Worm (Caenorhabditis elegans) whole organism, late embryonic: ENCODE measurements around the gene uroc-1.

Experiments used
- C08G9.2 ChIP-seq: sonication (generic microtip); optimal IDR thresholded peaks from 2 replicates; lab custom pipeline; 2016; ENCODE audit warnings: mild to moderate bottlenecking, missing genetic modification characterization, moderate library complexity, missing compliant biosample characterization
- K02D7.2 ChIP-seq: sonication (generic microtip); optimal IDR thresholded peaks from 2 replicates; lab custom pipeline; 2017; ENCODE audit warnings: mild to moderate bottlenecking, missing genetic modification characterization, missing compliant biosample characterization
- T23F11.4 ChIP-seq: fragments of 200-800 bp; sonication (Bioruptor generic); optimal IDR thresholded peaks from 2 replicates; lab custom pipeline; 2018; ENCODE audit warnings: mild to moderate bottlenecking, missing genetic modification characterization, missing compliant biosample characterization
- Y22D7AL.16 ChIP-seq: sonication (generic microtip); optimal IDR thresholded peaks from 2 replicates; lab custom pipeline; 2016; ENCODE audit warnings: missing genetic modification characterization, missing compliant biosample characterization
- ahr-1 ChIP-seq: sonication (generic microtip); optimal IDR thresholded peaks from 2 replicates; lab custom pipeline; 2016; ENCODE audit warnings: missing genetic modification characterization, missing compliant biosample characterization
- ceh-14 ChIP-seq: sonication (generic microtip); optimal IDR thresholded peaks from 2 replicates; lab custom pipeline; 2016; ENCODE audit warnings: missing genotype, missing genetic modification characterization, missing compliant biosample characterization
- ceh-18 ChIP-seq: sonication (generic microtip); optimal IDR thresholded peaks from 2 replicates; lab custom pipeline; 2016; ENCODE audit warnings: missing genetic modification characterization, missing compliant biosample characterization
- ceh-2 ChIP-seq: sonication (generic microtip); optimal IDR thresholded peaks from 2 replicates; lab custom pipeline; 2016; ENCODE audit warnings: missing genotype, missing genetic modification characterization, missing compliant biosample characterization
- ceh-22 ChIP-seq: sonication (generic microtip); optimal IDR thresholded peaks from 2 replicates; lab custom pipeline; 2017; ENCODE audit warnings: missing biosample characterization, missing genetic modification characterization
- ceh-45 ChIP-seq: fragments of 200-800 bp; sonication (Bioruptor generic); IDR thresholded peaks from 2 replicates; pipeline ENCODE4 v1.3.6; 2022; ENCODE audit warnings: missing genetic modification reagents, missing genetic modification characterization, missing compliant biosample characterization
- ceh-48 ChIP-seq: sonication (generic microtip); optimal IDR thresholded peaks from 2 replicates; lab custom pipeline; 2016; ENCODE audit warnings: missing genetic modification characterization, inconsistent platforms, missing compliant biosample characterization
- ceh-6 ChIP-seq: fragments of 200-800 bp; sonication (Bioruptor generic); optimal IDR thresholded peaks from 2 replicates; lab custom pipeline; 2018; ENCODE audit warnings: mild to moderate bottlenecking, missing genetic modification characterization, missing compliant biosample characterization
- ceh-9 ChIP-seq: sonication (generic microtip); optimal IDR thresholded peaks from 2 replicates; lab custom pipeline; 2016; ENCODE audit warnings: mild to moderate bottlenecking, missing genetic modification characterization, inconsistent platforms, missing compliant biosample characterization
- che-1 ChIP-seq: sonication (generic microtip); optimal IDR thresholded peaks from 2 replicates; lab custom pipeline; 2016; ENCODE audit warnings: mild to moderate bottlenecking, missing genetic modification characterization, missing compliant biosample characterization
- dmd-4 ChIP-seq: sonication (generic microtip); optimal IDR thresholded peaks from 2 replicates; lab custom pipeline; 2016; ENCODE audit warnings: borderline replicate concordance, missing genetic modification characterization, missing compliant biosample characterization
- dve-1 ChIP-seq: sonication (generic microtip); optimal IDR thresholded peaks from 2 replicates; lab custom pipeline; 2017; ENCODE audit warnings: antibody characterized with exemption, mild to moderate bottlenecking, missing genetic modification characterization, missing compliant biosample characterization
- elt-2 ChIP-seq: sonication (generic microtip); optimal IDR thresholded peaks from 2 replicates; lab custom pipeline; 2016; ENCODE audit warnings: missing genetic modification reagents, missing genetic modification characterization, missing compliant biosample characterization
- elt-4 ChIP-seq: sonication (generic microtip); optimal IDR thresholded peaks from 2 replicates; lab custom pipeline; 2016; ENCODE audit warnings: missing genetic modification characterization, missing compliant biosample characterization
- eyg-1 ChIP-seq: sonication (generic microtip); optimal IDR thresholded peaks from 2 replicates; lab custom pipeline; 2016; ENCODE audit warnings: missing genotype, missing genetic modification characterization, missing compliant biosample characterization
- fax-1 ChIP-seq: sonication (generic microtip); optimal IDR thresholded peaks from 2 replicates; lab custom pipeline; 2016; ENCODE audit warnings: missing genotype, missing genetic modification characterization, missing compliant biosample characterization
- fkh-6 ChIP-seq: sonication (generic microtip); optimal IDR thresholded peaks from 2 replicates; lab custom pipeline; 2016; ENCODE audit warnings: missing genetic modification characterization, missing compliant biosample characterization
- hlh-13 ChIP-seq: fragments of 200-800 bp; sonication (Bioruptor generic); optimal IDR thresholded peaks from 2 replicates; lab custom pipeline; 2018; ENCODE audit warnings: mild to moderate bottlenecking, missing genetic modification characterization, missing compliant biosample characterization
- hlh-15 ChIP-seq: sonication (generic microtip); optimal IDR thresholded peaks from 2 replicates; lab custom pipeline; 2016; ENCODE audit warnings: missing genetic modification characterization, missing compliant biosample characterization
- hlh-6 ChIP-seq: sonication (generic microtip); optimal IDR thresholded peaks from 2 replicates; lab custom pipeline; 2016; ENCODE audit warnings: missing genotype, missing genetic modification characterization, missing compliant biosample characterization
- lim-6 ChIP-seq: sonication (generic microtip); optimal IDR thresholded peaks from 2 replicates; lab custom pipeline; 2016; ENCODE audit warnings: missing genetic modification characterization, missing compliant biosample characterization
- lin-11 ChIP-seq: fragments of 200-800 bp; sonication (Bioruptor generic); optimal IDR thresholded peaks from 2 replicates; lab custom pipeline; 2018; ENCODE audit warnings: mild to moderate bottlenecking, missing genetic modification characterization, missing compliant biosample characterization
- odd-2 ChIP-seq: sonication (generic microtip); optimal IDR thresholded peaks from 2 replicates; lab custom pipeline; 2017; ENCODE audit warnings: antibody characterized with exemption, mild to moderate bottlenecking, missing genetic modification characterization, missing compliant biosample characterization
- pag-3 ChIP-seq: sonication (generic microtip); optimal IDR thresholded peaks from 2 replicates; lab custom pipeline; 2016; ENCODE audit warnings: missing compliant biosample characterization, missing genetic modification characterization, borderline replicate concordance
- pat-9 ChIP-seq: fragments of 200-800 bp; sonication (Bioruptor generic); optimal IDR thresholded peaks from 2 replicates; lab custom pipeline; 2018; ENCODE audit warnings: mild to moderate bottlenecking, missing genetic modification characterization, moderate library complexity, missing compliant biosample characterization
- pax-1 ChIP-seq: fragments of 150-350 bp; optimal IDR thresholded peaks from 2 replicates; lab custom pipeline; 2014; ENCODE audit warnings: missing biosample characterization, missing genetic modification characterization
- pha-2 ChIP-seq: sonication (generic microtip); optimal IDR thresholded peaks from 2 replicates; lab custom pipeline; 2017; ENCODE audit warnings: mild to moderate bottlenecking, missing genetic modification characterization, missing compliant biosample characterization
- pha-4 ChIP-seq: fragments of 150-350 bp; optimal IDR thresholded peaks from 2 replicates; lab custom pipeline; 2018; ENCODE audit warnings: missing biosample characterization, missing genetic modification reagents, missing genetic modification characterization
- pqm-1 ChIP-seq: sonication (generic microtip); optimal IDR thresholded peaks from 2 replicates; lab custom pipeline; 2016; ENCODE audit warnings: missing genetic modification characterization, missing compliant biosample characterization
- pros-1 ChIP-seq: fragments of 150-350 bp; optimal IDR thresholded peaks from 2 replicates; lab custom pipeline; 2014; ENCODE audit warnings: missing biosample characterization, missing genetic modification reagents, missing genetic modification characterization
- ref-2 ChIP-seq: sonication (generic microtip); optimal IDR thresholded peaks from 2 replicates; lab custom pipeline; 2016; ENCODE audit warnings: missing genetic modification characterization, missing compliant biosample characterization
- rnt-1 ChIP-seq: sonication (generic microtip); optimal IDR thresholded peaks from 2 replicates; lab custom pipeline; 2016; ENCODE audit warnings: missing genetic modification characterization, missing compliant biosample characterization
- sox-2 ChIP-seq: fragments of 200-800 bp; sonication (Bioruptor generic); IDR thresholded peaks from 2 replicates; pipeline ENCODE4 v1.3.6; 2022; ENCODE audit warnings: missing genetic modification reagents, missing genetic modification characterization, missing compliant biosample characterization
- sox-4 ChIP-seq: sonication (generic microtip); optimal IDR thresholded peaks from 2 replicates; lab custom pipeline; 2017; ENCODE audit warnings: mild to moderate bottlenecking, missing genetic modification characterization, inconsistent platforms, missing compliant biosample characterization
- unc-3 ChIP-seq, 2 experiments: fragments of 200-800 bp in 1 of 2; sonication (Bioruptor generic) in 1 of 2; sonication (generic microtip) in 1 of 2; conservative IDR thresholded peaks in 1 of 2; optimal IDR thresholded peaks in 1 of 2; 2 replicates each; pipeline versions ENCODE4 v1.3.6 to Lab custom; 2016 to 2022; ENCODE audit warnings: missing compliant biosample characterization in 2 of 2, missing genetic modification characterization in 2 of 2, missing genetic modification reagents in 1 of 2
- unc-42 ChIP-seq: sonication (generic microtip); optimal IDR thresholded peaks from 2 replicates; lab custom pipeline; 2016; ENCODE audit warnings: missing genotype, missing genetic modification characterization, missing compliant biosample characterization
- unc-55 ChIP-seq: sonication (generic microtip); optimal IDR thresholded peaks from 2 replicates; lab custom pipeline; 2017; ENCODE audit warnings: missing biosample characterization, missing genetic modification reagents, missing genetic modification characterization
- unc-86 ChIP-seq: sonication (generic microtip); optimal IDR thresholded peaks from 2 replicates; lab custom pipeline; 2016; ENCODE audit warnings: missing genetic modification characterization, missing compliant biosample characterization
- zip-5 ChIP-seq: sonication (generic microtip); optimal IDR thresholded peaks from 2 replicates; lab custom pipeline; 2016; ENCODE audit warnings: missing genetic modification characterization, missing compliant biosample characterization
- ztf-16 ChIP-seq: sonication (generic microtip); optimal IDR thresholded peaks from 2 replicates; lab custom pipeline; 2017; ENCODE audit warnings: missing genetic modification characterization, missing compliant biosample characterization

The uroc-1 gene

DNA sequence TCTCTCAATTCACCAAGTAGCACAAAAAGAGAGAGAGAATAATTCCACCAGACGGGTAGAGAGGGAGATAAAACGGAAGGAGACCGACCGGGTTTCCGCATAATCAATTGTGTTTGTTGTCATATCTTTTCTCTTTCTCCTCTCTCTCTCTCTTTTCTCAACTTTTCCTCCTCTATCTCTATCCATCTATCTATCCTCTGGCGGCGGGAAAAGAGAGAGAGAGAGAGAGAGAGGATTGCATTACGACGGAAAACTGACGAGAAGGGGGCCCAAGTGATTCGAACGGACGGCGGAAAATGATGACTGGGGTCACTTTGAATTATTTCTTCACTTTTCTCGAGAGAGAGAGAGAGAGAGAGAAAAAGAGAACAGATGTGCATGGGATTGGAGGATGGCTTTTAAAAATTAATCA is 44.5 kb downstream of the uroc-1 start (continued):
- TF ChIP-seq sox-4: peak; percentile 4
- no peak for TF ChIP-seq pag-3 (tag; lab: Kevin White, UChicago)
- no peak for TF ChIP-seq ceh-22
- no peak for TF ChIP-seq hlh-15 (tag; lab: Kevin White, UChicago)
- no peak for TF ChIP-seq pha-4 (tag; lab: Kevin White, UChicago)
- no peak for TF ChIP-seq unc-3 (GFP tag; conservative IDR thresholded peaks at IDR 0.05; lab: Robert Waterston, UW)
- TF ChIP-seq unc-3 (tag; optimal IDR thresholded peaks at IDR 0.05; lab: Kevin White, UChicago): no peak
- peak; percentile 22 for TF ChIP-seq fax-1
- TF ChIP-seq ceh-6 (GFP tag; lab: Kevin White, UChicago): no peak
- no peak for TF ChIP-seq K02D7.2 (tag; lab: Kevin White, UChicago)
- TF ChIP-seq pat-9 (tag; lab: Kevin White, UChicago): peak; percentile 47
- TF ChIP-seq C08G9.2 (tag; lab: Kevin White, UChicago): no peak
- TF ChIP-seq pax-1 (tag; lab: Kevin White, UChicago): no peak
- no peak for TF ChIP-seq eyg-1 (tag; lab: Kevin White, UChicago)
- TF ChIP-seq pros-1 (tag; lab: Kevin White, UChicago): peak; percentile 20
- no peak for TF ChIP-seq zip-5 (tag; lab: Kevin White, UChicago)
- no peak for TF ChIP-seq ahr-1 (tag; lab: Kevin White, UChicago)
- TF ChIP-seq dmd-4 (tag; lab: Kevin White, UChicago): peak; percentile 63
- TF ChIP-seq unc-86: no peak
- no peak for TF ChIP-seq odd-2 (tag; lab: Kevin White, UChicago)
- TF ChIP-seq che-1 (tag; lab: Kevin White, UChicago): peak; percentile 17
- no peak for TF ChIP-seq fkh-6 (tag; lab: Kevin White, UChicago)

DNA sequence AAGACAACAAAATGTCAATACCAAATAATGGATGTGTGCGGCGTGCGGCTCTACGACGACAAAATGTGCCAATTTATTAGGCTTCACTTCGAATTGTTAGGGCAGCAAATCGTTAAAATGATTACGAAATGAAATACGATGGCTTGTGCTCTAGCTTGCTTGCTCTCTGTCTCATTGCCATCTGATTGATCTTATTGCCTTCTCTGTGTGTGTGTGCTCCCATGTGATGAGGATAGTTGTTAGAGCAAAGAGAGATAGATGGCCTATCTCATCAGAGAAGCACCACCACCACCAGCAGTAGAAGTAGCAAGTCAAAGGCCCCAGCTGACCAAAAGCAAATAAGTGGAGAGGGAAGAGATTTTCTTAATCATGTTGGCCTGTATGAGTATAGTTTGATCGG is 46.1 kb downstream of the uroc-1 start:
- TF ChIP-seq hlh-13 (GFP tag; lab: Kevin White, UChicago): no peak
- no peak for TF ChIP-seq rnt-1 (tag; lab: Kevin White, UChicago)
- TF ChIP-seq zip-5 (tag; lab: Kevin White, UChicago): no peak
- no peak for TF ChIP-seq ceh-6 (GFP tag; lab: Kevin White, UChicago)
- no peak for TF ChIP-seq unc-86
- TF ChIP-seq pat-9 (tag; lab: Kevin White, UChicago): no peak
- no peak for TF ChIP-seq ceh-48
- TF ChIP-seq odd-2 (tag; lab: Kevin White, UChicago): no peak
- TF ChIP-seq ceh-22: no peak
- TF ChIP-seq ceh-9: no peak
- TF ChIP-seq T23F11.4 (GFP tag; lab: Kevin White, UChicago): no peak
- TF ChIP-seq unc-3 (GFP tag; conservative IDR thresholded peaks at IDR 0.05; lab: Robert Waterston, UW): no peak
- no peak for TF ChIP-seq unc-3 (tag; optimal IDR thresholded peaks at IDR 0.05; lab: Kevin White, UChicago)
- TF ChIP-seq C08G9.2 (tag; lab: Kevin White, UChicago): no peak
- TF ChIP-seq elt-2 (tag; lab: Kevin White, UChicago): no peak
- peak; percentile 31 for TF ChIP-seq unc-42 (tag; lab: Kevin White, UChicago)
- TF ChIP-seq ceh-14 (tag; lab: Kevin White, UChicago): no peak
- TF ChIP-seq ceh-45 (GFP tag; lab: Robert Waterston, UW): no peak
- TF ChIP-seq sox-2 (GFP tag; lab: Robert Waterston, UW): no peak
- TF ChIP-seq pha-2: no peak
- TF ChIP-seq pqm-1 (tag; lab: Kevin White, UChicago): no peak
- TF ChIP-seq ceh-18 (tag; lab: Kevin White, UChicago): peak; percentile 23
- TF ChIP-seq dmd-4 (tag; lab: Kevin White, UChicago): no peak
- no peak for TF ChIP-seq Y22D7AL.16 (tag; lab: Kevin White, UChicago)
- TF ChIP-seq ztf-16: no peak
- no peak for TF ChIP-seq ahr-1 (tag; lab: Kevin White, UChicago)
- no peak for TF ChIP-seq elt-4 (tag; lab: Kevin White, UChicago)
- TF ChIP-seq lim-6 (tag; lab: Kevin White, UChicago): no peak
- TF ChIP-seq unc-55 (GFP tag; lab: Kevin White, UChicago): peak; percentile 18
- no peak for TF ChIP-seq ceh-2 (tag; lab: Kevin White, UChicago)
- TF ChIP-seq ref-2 (tag; lab: Kevin White, UChicago): peak; percentile 2
- TF ChIP-seq dve-1 (tag; lab: Kevin White, UChicago): no peak
- no peak for TF ChIP-seq lin-11
- no peak for TF ChIP-seq hlh-6 (tag; lab: Kevin White, UChicago)
- no peak for TF ChIP-seq che-1 (tag; lab: Kevin White, UChicago)
- TF ChIP-seq pha-4 (tag; lab: Kevin White, UChicago): no peak
